Worm (Caenorhabditis elegans) whole organism, early embryonic: ENCODE measurements around the gene cyn-16.

Experiments
- F13C5.2 ChIP-seq: sonication (generic microtip); optimal IDR thresholded peaks from 2 replicates; lab custom pipeline; 2017; ENCODE audit warnings: mild to moderate bottlenecking, missing genetic modification characterization, inconsistent platforms, missing compliant biosample characterization
- aly-1 ChIP-seq: sonication (generic microtip); optimal IDR thresholded peaks from 2 replicates; lab custom pipeline; 2016; ENCODE audit warnings: missing genetic modification characterization, missing compliant biosample characterization
- ama-1 ChIP-seq: fragments of 150-350 bp; optimal IDR thresholded peaks from 2 replicates; lab custom pipeline; 2014
- hmbx-1 ChIP-seq: sonication (generic microtip); optimal IDR thresholded peaks from 2 replicates; lab custom pipeline; 2016; ENCODE audit warnings: mild to moderate bottlenecking, missing genetic modification characterization, missing compliant biosample characterization
- hnd-1 ChIP-seq: sonication (generic microtip); optimal IDR thresholded peaks from 2 replicates; lab custom pipeline; 2016; ENCODE audit warnings: missing genetic modification characterization, missing compliant biosample characterization
- pes-1 ChIP-seq: fragments of 200-800 bp; sonication (Bioruptor generic); IDR thresholded peaks from 2 replicates; pipeline ENCODE4 v1.3.6; 2022; ENCODE audit warnings: missing genetic modification reagents, missing genetic modification characterization, missing compliant biosample characterization

DNA sequence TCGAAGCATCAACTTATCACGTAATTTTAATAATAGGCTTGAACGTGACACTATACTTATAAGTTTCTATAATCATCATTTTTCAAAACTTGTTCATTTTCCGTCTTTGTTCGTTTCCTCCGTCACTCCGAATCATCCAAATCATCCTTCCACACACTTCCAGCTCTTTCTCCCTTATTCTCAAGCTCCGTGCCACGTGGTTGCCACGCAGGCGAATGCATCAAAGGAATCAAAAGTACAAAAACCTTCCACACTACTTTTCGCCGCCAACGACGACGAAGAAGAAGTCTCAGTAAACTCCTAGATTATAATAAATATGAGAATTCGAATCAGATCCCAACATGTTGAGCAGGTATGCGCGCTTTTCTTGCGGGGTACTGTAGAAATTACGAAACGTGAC is 17.6 kb upstream of the cyn-16 start:
- TF ChIP-seq pes-1 (GFP tag; lab: Robert Waterston, UW) (no peak), ama-1 (lab: Kevin White, UChicago) (no peak), hmbx-1 (no peak), F13C5.2 (tag; lab: Kevin White, UChicago) (no peak), aly-1 (tag; lab: Kevin White, UChicago) (no peak), hnd-1 (tag; lab: Kevin White, UChicago) (no peak)
